Fruit fly (Drosophila melanogaster) whole organism: ENCODE measurements around the gene zye.

Source experiments
- CG8478 ChIP-seq: fragments of >200 bp; optimal IDR thresholded peaks from 2 replicates; lab custom pipeline; 2018; ENCODE audit warnings: inconsistent platforms
- Dll ChIP-seq: fragments of >200 bp; optimal IDR thresholded peaks from 2 replicates; lab custom pipeline; 2017
- EcR ChIP-seq, 2 experiments: fragments of >200 bp; optimal IDR thresholded peaks; 2 replicates each; lab custom pipeline; 2017; ENCODE audit warnings: missing biosample characterization in 2 of 2, missing genetic modification characterization in 2 of 2, missing genetic modification reagents in 2 of 2
- pan ChIP-seq: fragments of >200 bp; optimal IDR thresholded peaks from 2 replicates; lab custom pipeline; 2017
- psq ChIP-seq: fragments of >200 bp; optimal IDR thresholded peaks from 2 replicates; lab custom pipeline; 2017
- usp ChIP-seq: fragments of >200 bp; optimal IDR thresholded peaks from 2 replicates; lab custom pipeline; 2017; ENCODE audit warnings: missing biosample characterization, missing genetic modification characterization, mixed read lengths

The zye gene

dm6 chr3L:20413304-20413703 lies at the start of gene zye:
Gene zye (plus strand): TSS chr3L:20413604.
- TF ChIP-seq psq (lab: Kevin White, UChicago) (no peak), CG8478 (lab: Kevin White, UChicago) (no peak), pan (lab: Kevin White, UChicago) (no peak), EcR (GFP tag; optimal IDR thresholded peaks at IDR 0.05; lab: Kevin White, UChicago) (no peak), Dll (lab: Kevin White, UChicago) (no peak), usp (GFP tag; lab: Kevin White, UChicago) (no peak)

DNA sequence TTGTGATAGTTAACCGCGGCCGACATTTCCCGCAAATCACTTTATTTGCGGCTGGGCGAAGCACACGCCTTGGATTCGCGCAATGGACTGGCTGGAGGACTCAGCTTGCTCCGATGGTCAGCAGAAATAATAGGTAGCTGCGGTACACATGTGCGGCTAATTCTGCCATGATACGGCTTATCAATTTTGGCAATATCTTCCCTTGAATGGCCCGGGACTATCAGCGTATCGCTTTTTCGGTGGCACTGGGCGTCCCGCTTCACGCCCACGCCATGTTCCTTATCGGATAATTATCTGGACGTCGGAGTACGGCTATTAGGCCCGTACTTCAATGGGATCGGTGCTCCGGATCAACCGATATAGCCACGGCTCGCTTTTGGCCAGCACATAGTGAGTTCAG lies 47.3 kb upstream of the zye start:
- TF ChIP-seq pan (lab: Kevin White, UChicago) (no peak), EcR (GFP tag; optimal IDR thresholded peaks at IDR 0.05; lab: Kevin White, UChicago) (no peak), CG8478 (lab: Kevin White, UChicago) (no peak), Dll (lab: Kevin White, UChicago) (no peak), psq (lab: Kevin White, UChicago) (no peak), usp (GFP tag; lab: Kevin White, UChicago) (no peak)

- TF ChIP-seq usp (GFP tag; lab: Kevin White, UChicago) = no peak
- TF ChIP-seq Dll (lab: Kevin White, UChicago) = no peak
- TF ChIP-seq psq (lab: Kevin White, UChicago) = no peak
- no peak for TF ChIP-seq EcR (GFP tag; optimal IDR thresholded peaks at IDR 0.05; lab: Kevin White, UChicago)
- no peak for TF ChIP-seq CG8478 (lab: Kevin White, UChicago)
- TF ChIP-seq pan (lab: Kevin White, UChicago) = no peak
Measured at dm6 chr3L:20366674-20367372, 46.6 kb upstream of the zye start, which contains the start of the genes Toll-9 and in. Gene Toll-9 (minus strand): TSS chr3L:20366724. Gene in (plus strand): TSS chr3L:20367198.

dm6 chr3L:20370013-20370412 lies 43.4 kb upstream of the zye start, which contains the start of gene CG13247:
Gene CG13247 (plus strand): TSS chr3L:20370313.
- TF ChIP-seq CG8478 (lab: Kevin White, UChicago) (no peak), Dll (lab: Kevin White, UChicago) (no peak), usp (GFP tag; lab: Kevin White, UChicago) (no peak), psq (lab: Kevin White, UChicago) (no peak), pan (lab: Kevin White, UChicago) (no peak), EcR (GFP tag; optimal IDR thresholded peaks at IDR 0.05; lab: Kevin White, UChicago) (no peak)

DNA sequence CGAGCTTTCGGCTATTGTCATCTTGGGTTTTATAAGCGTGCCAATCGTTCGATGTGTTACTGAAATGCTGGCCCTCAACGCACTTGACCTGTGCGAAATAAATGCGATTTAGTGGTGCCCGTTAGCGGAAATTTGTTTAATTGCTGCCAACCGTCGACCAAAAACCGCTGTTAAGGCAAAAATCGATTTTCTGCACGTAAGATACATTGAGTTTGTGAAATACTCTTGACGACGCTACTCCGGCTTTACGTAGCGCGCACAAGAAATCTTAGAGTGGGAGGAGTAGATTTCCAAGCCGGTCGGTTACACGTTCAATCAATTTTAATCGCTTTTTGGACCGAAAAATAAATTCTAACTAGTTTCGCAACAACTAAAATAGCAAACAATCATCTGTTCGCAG lies 37.9 kb upstream of the zye start:
- TF ChIP-seq pan (lab: Kevin White, UChicago) = no peak
- no peak for TF ChIP-seq EcR (GFP tag; optimal IDR thresholded peaks at IDR 0.05; lab: Kevin White, UChicago)
- TF ChIP-seq usp (GFP tag; lab: Kevin White, UChicago) = no peak
- no peak for TF ChIP-seq psq (lab: Kevin White, UChicago)
- no peak for TF ChIP-seq CG8478 (lab: Kevin White, UChicago)
- TF ChIP-seq Dll (lab: Kevin White, UChicago) = no peak

dm6 chr3L:20375878-20376563 lies 37.4 kb upstream of the zye start, which contains the start of the genes Ide and RhoBTB:
Gene Ide (minus strand): TSS chr3L:20375896.
Gene RhoBTB (plus strand): TSS chr3L:20376242.
- TF ChIP-seq EcR (GFP tag; optimal IDR thresholded peaks at IDR 0.05; lab: Kevin White, UChicago) = no peak
- no peak for TF ChIP-seq usp (GFP tag; lab: Kevin White, UChicago)
- TF ChIP-seq psq (lab: Kevin White, UChicago) = no peak
- no peak for TF ChIP-seq CG8478 (lab: Kevin White, UChicago)
- TF ChIP-seq pan (lab: Kevin White, UChicago) = no peak
- no peak for TF ChIP-seq Dll (lab: Kevin White, UChicago)

DNA sequence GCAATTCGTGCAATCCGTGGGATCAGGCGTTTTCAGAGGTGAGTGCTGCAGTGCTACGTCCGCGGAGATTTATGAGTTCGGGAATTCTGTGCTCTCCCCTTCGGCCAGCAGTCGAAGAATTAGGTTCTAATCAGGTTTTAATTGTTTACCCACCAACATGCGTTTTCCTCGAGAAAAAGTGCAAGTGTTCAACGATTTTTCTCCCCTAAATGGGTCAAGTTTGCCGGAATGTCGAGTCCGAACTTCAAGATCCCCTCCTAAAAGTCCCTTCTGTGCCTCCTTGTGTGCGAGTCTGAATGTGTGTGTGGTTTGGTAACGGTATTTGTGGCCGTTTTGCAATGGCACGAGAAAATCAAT lies 36.9 kb upstream of the zye start:
- TF ChIP-seq psq (lab: Kevin White, UChicago) = no peak
- no peak for TF ChIP-seq pan (lab: Kevin White, UChicago)
- TF ChIP-seq usp (GFP tag; lab: Kevin White, UChicago) = no peak
- TF ChIP-seq Dll (lab: Kevin White, UChicago) = no peak
- no peak for TF ChIP-seq EcR (GFP tag; optimal IDR thresholded peaks at IDR 0.05; lab: Kevin White, UChicago)
- no peak for TF ChIP-seq CG8478 (lab: Kevin White, UChicago)

DNA sequence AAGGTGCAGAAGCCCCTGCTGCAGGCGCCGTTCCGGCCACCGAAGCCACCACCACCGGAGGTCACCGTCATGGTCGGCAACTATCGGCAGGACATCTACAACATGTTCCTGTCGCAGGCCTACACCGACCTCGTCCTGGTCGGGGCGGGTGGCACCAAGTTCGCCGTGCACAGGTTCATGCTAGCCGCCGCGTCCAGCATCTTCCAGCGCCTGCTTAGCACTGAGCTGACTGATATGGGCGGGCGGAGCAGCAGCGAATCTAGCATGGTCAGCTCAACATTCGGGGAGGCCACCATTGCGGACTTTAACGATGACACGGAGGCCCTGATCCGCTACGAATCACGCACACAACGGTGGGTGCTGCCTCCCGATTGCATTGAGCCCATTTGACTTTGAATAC lies 33.9 kb upstream of the zye start:
- TF ChIP-seq psq (lab: Kevin White, UChicago) (no peak), usp (GFP tag; lab: Kevin White, UChicago) (no peak), pan (lab: Kevin White, UChicago) (no peak), CG8478 (lab: Kevin White, UChicago) (no peak), EcR (GFP tag; optimal IDR thresholded peaks at IDR 0.05; lab: Kevin White, UChicago) (no peak), Dll (lab: Kevin White, UChicago) (no peak)

- no peak for TF ChIP-seq EcR (GFP tag; optimal IDR thresholded peaks at IDR 0.05; lab: Kevin White, UChicago)
- TF ChIP-seq pan (lab: Kevin White, UChicago) = no peak
- no peak for TF ChIP-seq psq (lab: Kevin White, UChicago)
- no peak for TF ChIP-seq Dll (lab: Kevin White, UChicago)
- no peak for TF ChIP-seq CG8478 (lab: Kevin White, UChicago)
- no peak for TF ChIP-seq usp (GFP tag; lab: Kevin White, UChicago)
Measured at dm6 chr3L:20384086-20384810, 29.2 kb upstream of the zye start, which contains the start of the genes CG5498 and fbl. Gene CG5498 (minus strand): TSS chr3L:20384109. Gene fbl (plus strand): TSS chr3L:20384429.

dm6 chr3L:20385006-20385405 lies 28.4 kb upstream of the zye start:
- TF ChIP-seq usp (GFP tag; lab: Kevin White, UChicago) (no peak), psq (lab: Kevin White, UChicago) (no peak), pan (lab: Kevin White, UChicago) (no peak), Dll (lab: Kevin White, UChicago) (no peak), EcR (GFP tag; optimal IDR thresholded peaks at IDR 0.05; lab: Kevin White, UChicago) (no peak), CG8478 (lab: Kevin White, UChicago) (no peak)
